Fruit fly (Drosophila melanogaster) whole organism, embryonic: ENCODE data around the gene Gpdh3.

Experiments
- Bgb ChIP-seq: fragments of 200-800 bp; sonication (Bioruptor generic); IDR thresholded peaks from 2 replicates; pipeline ENCODE4 v1.3.6; 2022; ENCODE audit warnings: missing biosample characterization, missing genetic modification characterization; ENCODE audit not compliant: partially characterized antibody
- Bteb2 ChIP-seq: fragments of 200-800 bp; sonication (Bioruptor generic); optimal IDR thresholded peaks from 2 replicates; lab custom pipeline; 2016; ENCODE audit warnings: missing biosample characterization, missing genetic modification characterization
- CG10147 ChIP-seq: fragments of 200-800 bp; sonication (Bioruptor generic); optimal IDR thresholded peaks from 2 replicates; lab custom pipeline; 2019; ENCODE audit warnings: missing biosample characterization, mild to moderate bottlenecking, missing genetic modification characterization, moderate library complexity
- CG1024 ChIP-seq: fragments of 200-800 bp; sonication (Bioruptor generic); IDR thresholded peaks from 2 replicates; pipeline ENCODE4 v1.3.6; 2022; ENCODE audit warnings: missing biosample characterization, missing genetic modification characterization
- CG10979 ChIP-seq: fragments of 200-800 bp; sonication (Bioruptor generic); optimal IDR thresholded peaks from 2 replicates; lab custom pipeline; 2018; ENCODE audit warnings: missing biosample characterization, mild to moderate bottlenecking, missing genetic modification characterization, moderate library complexity
- CG11456 ChIP-seq: fragments of 200-800 bp; sonication (Bioruptor generic); IDR thresholded peaks from 3 replicates; pipeline ENCODE4 v1.3.6; 2022; ENCODE audit warnings: missing biosample characterization, missing genetic modification characterization
- CG15011 ChIP-seq: fragments of 200-800 bp; sonication (Bioruptor generic); optimal IDR thresholded peaks from 3 replicates; lab custom pipeline; 2018; ENCODE audit warnings: missing biosample characterization, mild to moderate bottlenecking, missing genetic modification characterization
- CG17385 ChIP-seq: fragments of 200-800 bp; sonication (Bioruptor generic); optimal IDR thresholded peaks from 3 replicates; lab custom pipeline; 2018; ENCODE audit warnings: missing biosample characterization, mild to moderate bottlenecking, missing genetic modification characterization
- CG17802 ChIP-seq: fragments of 200-800 bp; sonication (Bioruptor generic); optimal IDR thresholded peaks from 2 replicates; lab custom pipeline; 2018; ENCODE audit warnings: missing biosample characterization, mild to moderate bottlenecking, missing genetic modification characterization, moderate library complexity
- CG18262 ChIP-seq: fragments of 200-800 bp; optimal IDR thresholded peaks from 3 replicates; lab custom pipeline; 2019; ENCODE audit warnings: missing biosample characterization, mild to moderate bottlenecking, missing genetic modification characterization, moderate library complexity
- CG2120 ChIP-seq: fragments of 200-800 bp; sonication (Bioruptor generic); optimal IDR thresholded peaks from 3 replicates; lab custom pipeline; 2016; ENCODE audit warnings: missing biosample characterization, missing genetic modification characterization
- CG31365 ChIP-seq: fragments of 200-800 bp; sonication (Bioruptor generic); optimal IDR thresholded peaks from 2 replicates; lab custom pipeline; 2018; ENCODE audit warnings: missing biosample characterization, mild to moderate bottlenecking, missing genetic modification characterization
- CG34224 ChIP-seq: fragments of 200-800 bp; sonication (Bioruptor generic); IDR thresholded peaks from 3 replicates; pipeline ENCODE4 v1.3.6; 2022; ENCODE audit warnings: missing biosample characterization, missing genetic modification characterization; ENCODE audit not compliant: partially characterized antibody
- CG9215 ChIP-seq: fragments of 200-800 bp; sonication (Bioruptor generic); IDR thresholded peaks from 2 replicates; pipeline ENCODE4 v1.3.6; 2022; ENCODE audit warnings: missing biosample characterization, missing genetic modification characterization
- CG9932 ChIP-seq: fragments of 200-800 bp; sonication (Bioruptor generic); IDR thresholded peaks from 2 replicates; pipeline ENCODE4 v1.3.6; 2022; ENCODE audit warnings: missing biosample characterization, missing genetic modification characterization
- Dek ChIP-seq: fragments of 200-800 bp; sonication (Bioruptor generic); optimal IDR thresholded peaks from 3 replicates; lab custom pipeline; 2019; ENCODE audit warnings: missing biosample characterization, mild to moderate bottlenecking, missing genetic modification characterization, moderate library complexity
- E2f2 ChIP-seq: fragments of 200-800 bp; sonication (Bioruptor generic); IDR thresholded peaks from 2 replicates; pipeline ENCODE4 v1.3.6; 2022; ENCODE audit warnings: missing biosample characterization, missing genetic modification characterization
- Eip74EF ChIP-seq, 2 experiments: fragments of 200-800 bp in 1 of 2; fragments of >200 bp in 1 of 2; sonication (Bioruptor generic) in 1 of 2; optimal IDR thresholded peaks; 2 replicates each; lab custom pipeline; 2017 to 2019; ENCODE audit warnings: missing biosample characterization in 2 of 2, missing genetic modification characterization in 2 of 2, mild to moderate bottlenecking in 1 of 2, moderate library complexity in 1 of 2
- Fer3 ChIP-seq: fragments of 200-800 bp; sonication (Bioruptor generic); optimal IDR thresholded peaks from 2 replicates; lab custom pipeline; 2018; ENCODE audit warnings: missing biosample characterization, mild to moderate bottlenecking, missing genetic modification characterization, moderate library complexity
- MBD-R2 ChIP-seq: fragments of 200-800 bp; sonication (Bioruptor generic); IDR thresholded peaks from 2 replicates; pipeline ENCODE4 v1.3.6; 2022; ENCODE audit warnings: missing biosample characterization, missing genetic modification characterization
- MESR4 ChIP-seq: fragments of 200-800 bp; sonication (Bioruptor generic); optimal IDR thresholded peaks from 2 replicates; lab custom pipeline; 2018; ENCODE audit warnings: missing biosample characterization, mild to moderate bottlenecking, missing genetic modification characterization, moderate library complexity
- Ptx1 ChIP-seq: fragments of 200-800 bp; sonication (Bioruptor generic); IDR thresholded peaks from 2 replicates; pipeline ENCODE4 v1.3.6; 2022; ENCODE audit warnings: missing biosample characterization, missing genetic modification characterization
- Sin3A ChIP-seq: fragments of >200 bp; optimal IDR thresholded peaks from 2 replicates; lab custom pipeline; 2018
- Six4 ChIP-seq: fragments of 200-800 bp; sonication (Bioruptor generic); optimal IDR thresholded peaks from 2 replicates; lab custom pipeline; 2016; ENCODE audit warnings: missing biosample characterization, missing genetic modification characterization
- Taf1 ChIP-seq: fragments of 200-800 bp; sonication (Bioruptor generic); IDR thresholded peaks from 2 replicates; pipeline ENCODE4 v1.3.6; 2022; ENCODE audit warnings: missing biosample characterization, missing genetic modification characterization
- dati ChIP-seq: fragments of 200-800 bp; sonication (Bioruptor generic); IDR thresholded peaks from 2 replicates; pipeline ENCODE4 v1.3.6; 2022; ENCODE audit warnings: missing biosample characterization, missing genetic modification characterization
- fd64A ChIP-seq: fragments of 200-800 bp; sonication (Bioruptor generic); optimal IDR thresholded peaks from 3 replicates; lab custom pipeline; 2018; ENCODE audit warnings: missing biosample characterization, mild to moderate bottlenecking, missing genetic modification characterization
- fd96Cb ChIP-seq: fragments of 200-800 bp; sonication (Bioruptor generic); optimal IDR thresholded peaks from 2 replicates; lab custom pipeline; 2018; ENCODE audit warnings: missing biosample characterization, mild to moderate bottlenecking, missing genetic modification characterization, moderate library complexity
- grau ChIP-seq: fragments of 200-800 bp; optimal IDR thresholded peaks from 3 replicates; lab custom pipeline; 2019; ENCODE audit warnings: missing biosample characterization, mild to moderate bottlenecking, missing genetic modification characterization, moderate library complexity
- gsb ChIP-seq: fragments of 200-800 bp; sonication (Bioruptor generic); IDR thresholded peaks from 2 replicates; pipeline ENCODE4 v1.3.6; 2022; ENCODE audit warnings: missing biosample characterization, missing genetic modification characterization
- hbn ChIP-seq: fragments of 200-800 bp; sonication (Bioruptor generic); IDR thresholded peaks from 2 replicates; pipeline ENCODE4 v1.3.6; 2022; ENCODE audit warnings: missing biosample characterization, missing genetic modification characterization; ENCODE audit not compliant: partially characterized antibody
- jigr1 ChIP-seq: fragments of 200-800 bp; sonication (Bioruptor generic); IDR thresholded peaks from 3 replicates; pipeline ENCODE4 v1.3.6; 2022; ENCODE audit warnings: missing biosample characterization, missing genetic modification characterization
- kni ChIP-seq: fragments of 200-800 bp; sonication (Bioruptor generic); optimal IDR thresholded peaks from 3 replicates; lab custom pipeline; 2017; ENCODE audit warnings: mild to moderate bottlenecking, missing biosample characterization, missing genetic modification reagents, missing genetic modification characterization
- lmd ChIP-seq: fragments of 200-800 bp; sonication (Bioruptor generic); IDR thresholded peaks from 2 replicates; pipeline ENCODE4 v1.3.6; 2022; ENCODE audit warnings: missing biosample characterization, missing genetic modification characterization
- mld ChIP-seq: fragments of 200-800 bp; sonication (Bioruptor generic); IDR thresholded peaks from 3 replicates; pipeline ENCODE4 v1.3.6; 2022; ENCODE audit warnings: missing biosample characterization, missing genetic modification characterization; ENCODE audit not compliant: partially characterized antibody
- nmo ChIP-seq: fragments of 200-800 bp; sonication (Bioruptor generic); optimal IDR thresholded peaks from 2 replicates; lab custom pipeline; 2018; ENCODE audit warnings: missing biosample characterization, mild to moderate bottlenecking, missing genetic modification characterization, moderate library complexity
- p53 ChIP-seq: fragments of 200-800 bp; sonication (Bioruptor generic); optimal IDR thresholded peaks from 2 replicates; lab custom pipeline; 2016; ENCODE audit warnings: missing biosample characterization, missing genetic modification characterization
- pb ChIP-seq: fragments of 200-800 bp; sonication (Bioruptor generic); optimal IDR thresholded peaks from 3 replicates; lab custom pipeline; 2016; ENCODE audit warnings: missing biosample characterization, missing genetic modification characterization
- pita ChIP-seq: fragments of 200-800 bp; sonication (Bioruptor generic); optimal IDR thresholded peaks from 2 replicates; lab custom pipeline; 2017; ENCODE audit warnings: missing biosample characterization, mild to moderate bottlenecking, missing genetic modification characterization
- pum ChIP-seq: fragments of 200-800 bp; sonication (Bioruptor generic); optimal IDR thresholded peaks from 2 replicates; lab custom pipeline; 2016; ENCODE audit warnings: missing biosample characterization, missing genetic modification characterization
- rib ChIP-seq: fragments of 200-800 bp; sonication (Bioruptor generic); IDR thresholded peaks from 2 replicates; pipeline ENCODE4 v1.3.6; 2022; ENCODE audit warnings: missing biosample characterization, missing genetic modification characterization
- run ChIP-seq: fragments of 200-800 bp; sonication (Bioruptor generic); optimal IDR thresholded peaks from 3 replicates; lab custom pipeline; 2018; ENCODE audit warnings: missing biosample characterization, mild to moderate bottlenecking, missing genetic modification characterization
- sens ChIP-seq: fragments of 200-800 bp; sonication (Bioruptor generic); peaks from one replicate; lab custom pipeline; 2016; ENCODE audit warnings: missing biosample characterization, missing genetic modification characterization
- sima ChIP-seq: fragments of 200-800 bp; sonication (Bioruptor generic); optimal IDR thresholded peaks from 2 replicates; lab custom pipeline; 2016; ENCODE audit warnings: missing biosample characterization, missing genetic modification characterization
- sug ChIP-seq: fragments of 200-800 bp; optimal IDR thresholded peaks from 2 replicates; lab custom pipeline; 2019; ENCODE audit warnings: missing biosample characterization, mild to moderate bottlenecking, missing genetic modification characterization, moderate library complexity
- toy ChIP-seq: fragments of 200-800 bp; sonication (Bioruptor generic); IDR thresholded peaks from 2 replicates; pipeline ENCODE4 v1.3.6; 2022; ENCODE audit warnings: missing biosample characterization, missing genetic modification characterization
- yki ChIP-seq: fragments of >200 bp; optimal IDR thresholded peaks from 3 replicates; lab custom pipeline; 2018
- zen ChIP-seq: fragments of 200-800 bp; sonication (Bioruptor generic); optimal IDR thresholded peaks from 3 replicates; lab custom pipeline; 2018; ENCODE audit warnings: missing biosample characterization, mild to moderate bottlenecking, missing genetic modification characterization, moderate library complexity
- zfh2 ChIP-seq: fragments of 200-800 bp; sonication (Bioruptor generic); optimal IDR thresholded peaks from 2 replicates; lab custom pipeline; 2016; ENCODE audit warnings: missing biosample characterization, missing genetic modification characterization

The Gpdh3 gene

DNA sequence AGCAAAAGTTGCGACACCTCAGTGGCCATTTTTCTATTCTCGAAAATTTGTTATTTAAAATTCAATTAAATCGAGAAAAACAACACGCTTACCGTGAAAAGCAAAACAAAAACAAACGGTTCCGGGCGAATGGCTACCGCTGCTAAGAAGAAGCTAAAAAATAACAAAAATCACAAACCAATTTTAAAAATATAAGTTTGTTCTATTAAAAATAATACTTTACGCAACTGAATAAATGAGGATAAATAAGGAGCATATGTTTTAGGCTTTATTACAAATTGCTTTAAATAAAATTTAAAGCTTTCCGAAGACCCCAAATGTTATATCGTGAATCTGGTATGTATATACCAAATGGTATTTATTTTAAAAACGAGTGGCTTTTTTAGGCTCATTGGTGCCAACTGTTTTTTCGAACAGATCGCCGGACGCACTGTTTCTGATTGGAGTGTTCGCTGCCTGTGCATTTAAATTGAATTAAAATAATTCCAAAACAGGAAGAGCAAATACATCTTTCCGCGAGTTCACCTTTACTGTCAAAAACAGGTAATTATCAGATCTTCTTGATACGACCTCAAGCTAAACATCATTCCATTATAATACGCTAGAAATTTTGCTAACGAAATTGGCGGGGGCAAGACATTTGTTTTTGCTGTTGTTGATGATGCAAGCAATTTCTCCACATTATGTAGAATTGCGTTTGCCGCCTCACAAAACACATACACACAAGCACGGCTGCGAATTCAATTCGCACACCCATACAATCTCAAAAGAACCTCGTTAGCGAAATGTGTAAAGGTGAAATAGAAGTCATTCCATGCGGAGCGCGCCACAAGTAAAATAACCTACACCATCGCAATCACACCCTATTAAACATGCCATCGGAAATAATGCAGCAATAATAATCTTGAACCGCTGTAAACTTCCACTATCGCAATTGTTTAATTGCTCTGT lies 14.4 kb upstream of the Gpdh3 start, which contains the start of the genes Polr3F and PyK (continued):
- TF ChIP-seq CG10147 (GFP tag; lab: Kevin White, UChicago) (peak; percentile 14), Fer3 (tag; lab: Kevin White, UChicago) (peak; percentile 40), CG17385 (GFP tag; lab: Kevin White, UChicago) (peak; percentile 98), hbn (GFP tag; lab: Robert Waterston, UW) (0 out of 2 replicates have a peak, but pooled peaks have one; percentile 36), CG10979 (peak; percentile 1), p53 (GFP tag; lab: Kevin White, UChicago) (no peak), Taf1 (GFP tag; lab: Robert Waterston, UW) (no peak), E2f2 (GFP tag; lab: Robert Waterston, UW) (peak; percentile 71), sug (peak; percentile 44), CG9215 (GFP tag; lab: Robert Waterston, UW) (no peak), MESR4 (peak; percentile 27), kni (GFP tag; lab: Kevin White, UChicago) (no peak), grau (peak; percentile 51), nmo (GFP tag; lab: Kevin White, UChicago) (peak; percentile 54), sens (GFP tag; lab: Kevin White, UChicago) (peak; percentile 80), run (tag; lab: Kevin White, UChicago) (no peak), CG17802 (tag; lab: Kevin White, UChicago) (no peak), CG31365 (tag; lab: Kevin White, UChicago) (no peak), Eip74EF (GFP tag; optimal IDR thresholded peaks at IDR 0.05; lab: Kevin White, UChicago) (no peak), MBD-R2 (peak; percentile 71; the same call in 1 of the 2 replicates), zen (peak; percentile 28), CG2120 (GFP tag; lab: Kevin White, UChicago) (peak; percentile 52), yki (lab: Kevin White, UChicago) (no peak), rib (no peak), jigr1 (GFP tag; lab: Robert Waterston, UW) (no peak), pita (GFP tag; lab: Kevin White, UChicago) (no peak), Dek (peak; percentile 3), CG11456 (GFP tag; lab: Robert Waterston, UW) (no peak), gsb (GFP tag; lab: Robert Waterston, UW) (no peak), fd64A (GFP tag; lab: Kevin White, UChicago) (no peak), Six4 (GFP tag; lab: Kevin White, UChicago) (no peak), fd96Cb (no peak), zfh2 (peak; percentile 15), CG1024 (GFP tag; lab: Robert Waterston, UW) (no peak), toy (GFP tag; lab: Robert Waterston, UW) (no peak), CG9932 (peak; percentile 47; the same call in 1 of the 2 replicates), CG18262 (tag; lab: Kevin White, UChicago) (peak; percentile 34), Sin3A (lab: Kevin White, UChicago) (peak; percentile 18), Ptx1 (GFP tag; lab: Robert Waterston, UW) (no peak), pum (GFP tag; lab: Kevin White, UChicago) (no peak), CG15011 (GFP tag; lab: Kevin White, UChicago) (no peak), sima (GFP tag; lab: Kevin White, UChicago) (no peak), lmd (GFP tag; lab: Robert Waterston, UW) (no peak), Bgb (GFP tag; lab: Robert Waterston, UW) (no peak), dati (GFP tag; lab: Robert Waterston, UW) (no peak), CG34224 (GFP tag; lab: Robert Waterston, UW) (no peak), mld (GFP tag; lab: Robert Waterston, UW) (0 out of 3 replicates have a peak, but pooled peaks have one; percentile 24), Bteb2 (GFP tag; lab: Kevin White, UChicago) (peak; percentile 6), pb (GFP tag; lab: Kevin White, UChicago) (no peak)
